Fruit fly (Drosophila melanogaster) whole organism, embryonic: ENCODE data around the gene CG7675.

Source experiments
- Ada2b ChIP-seq: fragments of 200-800 bp; sonication (Bioruptor generic); IDR thresholded peaks from 2 replicates; pipeline ENCODE4 v1.3.6; 2022; ENCODE audit warnings: missing biosample characterization, missing genetic modification characterization
- C15 ChIP-seq: fragments of 200-800 bp; sonication (Bioruptor generic); IDR thresholded peaks from 3 replicates; pipeline ENCODE4 v1.3.6; 2022; ENCODE audit warnings: missing biosample characterization, missing genetic modification characterization
- CG11093 ChIP-seq: fragments of 200-800 bp; sonication (Bioruptor generic); IDR thresholded peaks from 3 replicates; pipeline ENCODE4 v1.3.6; 2022; ENCODE audit warnings: missing biosample characterization, missing genetic modification characterization
- CG11398 ChIP-seq: fragments of 200-800 bp; sonication (Bioruptor generic); optimal IDR thresholded peaks from 2 replicates; lab custom pipeline; 2016; ENCODE audit warnings: missing biosample characterization, missing genetic modification characterization
- CG11456 ChIP-seq: fragments of 200-800 bp; sonication (Bioruptor generic); IDR thresholded peaks from 3 replicates; pipeline ENCODE4 v1.3.6; 2022; ENCODE audit warnings: missing biosample characterization, missing genetic modification characterization
- CG13123 ChIP-seq: fragments of 200-800 bp; sonication (Bioruptor generic); optimal IDR thresholded peaks from 2 replicates; lab custom pipeline; 2016; ENCODE audit warnings: missing biosample characterization, missing genetic modification characterization
- CG13624 ChIP-seq: fragments of 200-800 bp; sonication (Bioruptor generic); optimal IDR thresholded peaks from 2 replicates; lab custom pipeline; 2016; ENCODE audit warnings: missing biosample characterization, missing genetic modification characterization
- CG13775 ChIP-seq: fragments of 200-800 bp; sonication (Bioruptor generic); optimal IDR thresholded peaks from 3 replicates; lab custom pipeline; 2017; ENCODE audit warnings: missing biosample characterization, mild to moderate bottlenecking, missing genetic modification characterization
- CG14710 ChIP-seq: fragments of 200-800 bp; sonication (Bioruptor generic); optimal IDR thresholded peaks from 3 replicates; lab custom pipeline; 2019; ENCODE audit warnings: missing biosample characterization, mild to moderate bottlenecking, missing genetic modification characterization, moderate library complexity
- CG18476 ChIP-seq: fragments of 200-800 bp; sonication (Bioruptor generic); optimal IDR thresholded peaks from 2 replicates; lab custom pipeline; 2016; ENCODE audit warnings: missing biosample characterization, mild to moderate bottlenecking, missing genetic modification characterization
- CG32767 ChIP-seq: fragments of 200-800 bp; sonication (Bioruptor generic); IDR thresholded peaks from 2 replicates; pipeline ENCODE4 v1.3.6; 2022; ENCODE audit warnings: missing biosample characterization, missing genetic modification characterization
- CG3281 ChIP-seq: fragments of 200-800 bp; sonication (Bioruptor generic); optimal IDR thresholded peaks from 3 replicates; lab custom pipeline; 2017; ENCODE audit warnings: missing biosample characterization, mild to moderate bottlenecking, missing genetic modification characterization
- CG4730 ChIP-seq: fragments of 200-800 bp; sonication (Bioruptor generic); IDR thresholded peaks from 2 replicates; pipeline ENCODE4 v1.3.6; 2022; ENCODE audit warnings: missing biosample characterization, missing genetic modification characterization
- CG5180 ChIP-seq: fragments of 200-800 bp; sonication (Bioruptor generic); optimal IDR thresholded peaks from 3 replicates; lab custom pipeline; 2017; ENCODE audit warnings: missing biosample characterization, missing genetic modification characterization, mild to moderate bottlenecking, moderate library complexity, missing genetic modification reagents
- CG6254 ChIP-seq: fragments of 200-800 bp; sonication (Bioruptor generic); optimal IDR thresholded peaks from 3 replicates; lab custom pipeline; 2017; ENCODE audit warnings: mild to moderate bottlenecking, missing biosample characterization, missing genetic modification reagents, missing genetic modification characterization
- CG7357 ChIP-seq: fragments of 200-800 bp; sonication (Bioruptor generic); IDR thresholded peaks from 3 replicates; pipeline ENCODE4 v1.3.6; 2022; ENCODE audit warnings: missing biosample characterization, missing genetic modification characterization
- CHES-1-like ChIP-seq: fragments of 200-800 bp; sonication (Bioruptor generic); optimal IDR thresholded peaks from 2 replicates; lab custom pipeline; 2016; ENCODE audit warnings: missing biosample characterization, missing genetic modification characterization
- Dref ChIP-seq: fragments of 200-800 bp; sonication (Bioruptor generic); IDR thresholded peaks from 2 replicates; pipeline ENCODE4 v1.3.6; 2022; ENCODE audit warnings: missing biosample characterization, missing genetic modification characterization
- ERR ChIP-seq: fragments of 200-800 bp; sonication (Bioruptor generic); optimal IDR thresholded peaks from 2 replicates; lab custom pipeline; 2016; ENCODE audit warnings: missing biosample characterization, missing genetic modification characterization
- Elba2 ChIP-seq: fragments of 200-800 bp; sonication (Bioruptor generic); optimal IDR thresholded peaks from 3 replicates; lab custom pipeline; 2016; ENCODE audit warnings: missing biosample characterization, missing genetic modification characterization
- Hand ChIP-seq: fragments of 200-800 bp; sonication (Bioruptor generic); optimal IDR thresholded peaks from 2 replicates; lab custom pipeline; 2017; ENCODE audit warnings: mild to moderate bottlenecking, missing biosample characterization, missing genetic modification reagents, missing genetic modification characterization
- Hr39 ChIP-seq: fragments of >200 bp; optimal IDR thresholded peaks from 2 replicates; lab custom pipeline; 2017
- Med ChIP-seq: fragments of 200-800 bp; sonication (Bioruptor generic); peaks from one replicate; lab custom pipeline; 2016; ENCODE audit warnings: missing biosample characterization, missing genetic modification characterization, mild to moderate bottlenecking, inconsistent platforms, moderate library complexity
- Meics ChIP-seq: fragments of 200-800 bp; sonication (Bioruptor generic); optimal IDR thresholded peaks from 2 replicates; lab custom pipeline; 2017; ENCODE audit warnings: missing biosample characterization, mild to moderate bottlenecking, missing genetic modification characterization
- NFAT ChIP-seq: fragments of 200-800 bp; sonication (Bioruptor generic); IDR thresholded peaks from 2 replicates; pipeline ENCODE4 v1.3.6; 2022; ENCODE audit warnings: missing biosample characterization, missing genetic modification characterization
- Neu2 ChIP-seq: fragments of 200-800 bp; sonication (Bioruptor generic); optimal IDR thresholded peaks from 3 replicates; lab custom pipeline; 2016; ENCODE audit warnings: missing biosample characterization, missing genetic modification characterization, borderline replicate concordance
- Ravus ChIP-seq: fragments of 200-800 bp; sonication (Bioruptor generic); IDR thresholded peaks from 2 replicates; pipeline ENCODE4 v1.3.6; 2022; ENCODE audit warnings: missing biosample characterization, missing genetic modification characterization
- Side ChIP-seq: fragments of 200-800 bp; sonication (Bioruptor generic); optimal IDR thresholded peaks from 2 replicates; lab custom pipeline; 2016; ENCODE audit warnings: missing biosample characterization, missing genetic modification characterization
- Six4 ChIP-seq: fragments of 200-800 bp; sonication (Bioruptor generic); optimal IDR thresholded peaks from 2 replicates; lab custom pipeline; 2016; ENCODE audit warnings: missing biosample characterization, missing genetic modification characterization
- TFAM ChIP-seq: fragments of 200-800 bp; sonication (Bioruptor generic); optimal IDR thresholded peaks from 2 replicates; lab custom pipeline; 2017; ENCODE audit warnings: missing biosample characterization, missing genetic modification characterization, inconsistent platforms
- ac ChIP-seq: fragments of 200-800 bp; sonication (Bioruptor generic); optimal IDR thresholded peaks from 3 replicates; lab custom pipeline; 2017; ENCODE audit warnings: missing biosample characterization, mild to moderate bottlenecking, missing genetic modification characterization
- ash1 ChIP-seq: fragments of 200-800 bp; sonication (Bioruptor generic); optimal IDR thresholded peaks from 2 replicates; lab custom pipeline; 2018; ENCODE audit warnings: missing biosample characterization, mild to moderate bottlenecking, missing genetic modification characterization
- chm ChIP-seq: fragments of 200-800 bp; sonication (Bioruptor generic); IDR thresholded peaks from 2 replicates; pipeline ENCODE4 v1.3.6; 2022; ENCODE audit warnings: missing biosample characterization, missing genetic modification characterization
- crp ChIP-seq, 2 experiments: fragments of 200-800 bp; sonication (Bioruptor generic); optimal IDR thresholded peaks; 2 replicates in 1 of 2; 3 replicates in 1 of 2; lab custom pipeline; 2017; ENCODE audit warnings: missing biosample characterization in 2 of 2, missing genetic modification characterization in 2 of 2, mild to moderate bottlenecking in 1 of 2, moderate library complexity in 1 of 2
- dan ChIP-seq: fragments of 200-800 bp; sonication (Bioruptor generic); IDR thresholded peaks from 2 replicates; pipeline ENCODE4 v1.3.6; 2022; ENCODE audit warnings: missing biosample characterization, missing genetic modification characterization
- emc ChIP-seq: fragments of 200-800 bp; sonication (Bioruptor generic); optimal IDR thresholded peaks from 2 replicates; lab custom pipeline; 2016; ENCODE audit warnings: missing biosample characterization, missing genetic modification characterization
- ems ChIP-seq: fragments of 200-800 bp; sonication (Bioruptor generic); optimal IDR thresholded peaks from 3 replicates; lab custom pipeline; 2016; ENCODE audit warnings: missing biosample characterization, missing genetic modification characterization
- fd102C ChIP-seq: fragments of 200-800 bp; sonication (Bioruptor generic); optimal IDR thresholded peaks from 2 replicates; lab custom pipeline; 2018; ENCODE audit warnings: missing biosample characterization, mild to moderate bottlenecking, missing genetic modification characterization, moderate library complexity
- fu2 ChIP-seq: fragments of 200-800 bp; sonication (Bioruptor generic); optimal IDR thresholded peaks from 2 replicates; lab custom pipeline; 2016; ENCODE audit warnings: missing biosample characterization, missing genetic modification characterization
- gsb ChIP-seq: fragments of 200-800 bp; sonication (Bioruptor generic); IDR thresholded peaks from 2 replicates; pipeline ENCODE4 v1.3.6; 2022; ENCODE audit warnings: missing biosample characterization, missing genetic modification characterization
- ken ChIP-seq: fragments of 200-800 bp; sonication (Bioruptor generic); IDR thresholded peaks from 3 replicates; pipeline ENCODE4 v1.3.6; 2022; ENCODE audit warnings: missing biosample characterization, missing genetic modification characterization
- kni ChIP-seq: fragments of 200-800 bp; sonication (Bioruptor generic); optimal IDR thresholded peaks from 3 replicates; lab custom pipeline; 2017; ENCODE audit warnings: mild to moderate bottlenecking, missing biosample characterization, missing genetic modification reagents, missing genetic modification characterization
- nmo ChIP-seq: fragments of 200-800 bp; sonication (Bioruptor generic); optimal IDR thresholded peaks from 2 replicates; lab custom pipeline; 2018; ENCODE audit warnings: missing biosample characterization, mild to moderate bottlenecking, missing genetic modification characterization, moderate library complexity
- otp ChIP-seq: fragments of 200-800 bp; sonication (Bioruptor generic); IDR thresholded peaks from 3 replicates; pipeline ENCODE4, ENCODE4 v1.3.6; 2022; ENCODE audit warnings: missing biosample characterization, missing genetic modification characterization
- pb ChIP-seq: fragments of 200-800 bp; sonication (Bioruptor generic); optimal IDR thresholded peaks from 3 replicates; lab custom pipeline; 2016; ENCODE audit warnings: missing biosample characterization, missing genetic modification characterization
- pita ChIP-seq: fragments of 200-800 bp; sonication (Bioruptor generic); optimal IDR thresholded peaks from 2 replicates; lab custom pipeline; 2017; ENCODE audit warnings: missing biosample characterization, mild to moderate bottlenecking, missing genetic modification characterization
- sens-2 ChIP-seq: fragments of 200-800 bp; sonication (Bioruptor generic); IDR thresholded peaks from 2 replicates; pipeline ENCODE4 v1.3.6; 2022; ENCODE audit warnings: missing biosample characterization, missing genetic modification characterization
- sob ChIP-seq: fragments of 200-800 bp; sonication (Bioruptor generic); IDR thresholded peaks from 2 replicates; pipeline ENCODE4 v1.3.6; 2022; ENCODE audit warnings: missing biosample characterization, missing genetic modification characterization
- stwl ChIP-seq: fragments of 200-800 bp; sonication (Bioruptor generic); optimal IDR thresholded peaks from 3 replicates; lab custom pipeline; 2018; ENCODE audit warnings: missing biosample characterization, mild to moderate bottlenecking, missing genetic modification characterization, moderate library complexity
- twi ChIP-seq: fragments of 200-800 bp; optimal IDR thresholded peaks from 2 replicates; lab custom pipeline; 2019; ENCODE audit warnings: missing biosample characterization, mild to moderate bottlenecking, missing genetic modification characterization, moderate library complexity
- unpg ChIP-seq: fragments of 200-800 bp; sonication (Bioruptor generic); optimal IDR thresholded peaks from 3 replicates; lab custom pipeline; 2018; ENCODE audit warnings: missing biosample characterization, mild to moderate bottlenecking, missing genetic modification characterization, moderate library complexity

The CG7675 gene

dm6 chr3R:18365978-18366643 is 14.9 kb downstream of the CG7675 start, which contains the start of the genes WRNexo and Nup43 (continued):
- no peak for TF ChIP-seq pb
- peak; percentile 17; the same call in 1 of the 3 replicates for TF ChIP-seq CG11456 (GFP tag; lab: Robert Waterston, UW)
- TF ChIP-seq crp (GFP tag; optimal IDR thresholded peaks at IDR 0.05; lab: Kevin White, UChicago), result no peak
- peak; percentile 67 for TF ChIP-seq CG13775 (GFP tag; lab: Kevin White, UChicago)
- no peak for TF ChIP-seq chm (GFP tag; lab: Robert Waterston, UW)
- TF ChIP-seq ems (GFP tag; lab: Kevin White, UChicago), result peak; percentile 14
- peak; percentile 37 for TF ChIP-seq stwl
- TF ChIP-seq CHES-1-like (GFP tag; lab: Kevin White, UChicago), result peak; percentile 41
- TF ChIP-seq CG6254 (GFP tag; lab: Kevin White, UChicago), result no peak
- TF ChIP-seq CG32767 (GFP tag; lab: Robert Waterston, UW), result no peak
- TF ChIP-seq Hand (GFP tag; lab: Kevin White, UChicago), result no peak
- peak; percentile 46; the same call in 1 of the 2 replicates for TF ChIP-seq Ada2b (GFP tag; lab: Robert Waterston, UW)
- TF ChIP-seq TFAM, result no peak
- peak; percentile 37; the same call in 1 of the 2 replicates for TF ChIP-seq sob
- no peak for TF ChIP-seq Side (GFP tag; lab: Kevin White, UChicago)
- TF ChIP-seq ac (GFP tag; lab: Kevin White, UChicago), result no peak
- no peak for TF ChIP-seq sens-2 (GFP tag; lab: Robert Waterston, UW)
- peak; percentile 71 for TF ChIP-seq nmo (GFP tag; lab: Kevin White, UChicago)
- no peak for TF ChIP-seq CG3281 (GFP tag; lab: Kevin White, UChicago)
- no peak for TF ChIP-seq C15 (GFP tag; lab: Robert Waterston, UW)
- TF ChIP-seq gsb, result no peak
- no peak for TF ChIP-seq unpg (GFP tag; lab: Kevin White, UChicago)
- no peak for TF ChIP-seq CG18476 (GFP tag; lab: Kevin White, UChicago)
- peak; percentile 6 for TF ChIP-seq Six4
- peak; percentile 51 for TF ChIP-seq CG14710 (tag; lab: Kevin White, UChicago)
- no peak for TF ChIP-seq fd102C (GFP tag; lab: Kevin White, UChicago)
- TF ChIP-seq CG7357 (GFP tag; lab: Robert Waterston, UW), result 0 out of 3 replicates have a peak, but pooled peaks have one; percentile 23
- TF ChIP-seq Ravus (GFP tag; lab: Robert Waterston, UW), result no peak
- no peak for TF ChIP-seq CG11398 (GFP tag; lab: Kevin White, UChicago)
- no peak for TF ChIP-seq CG11093 (GFP tag; lab: Robert Waterston, UW)
- TF ChIP-seq CG5180 (GFP tag; lab: Kevin White, UChicago), result no peak
- no peak for TF ChIP-seq pita (GFP tag; lab: Kevin White, UChicago)
- no peak for TF ChIP-seq Neu2 (GFP tag; lab: Kevin White, UChicago)
- TF ChIP-seq CG13123 (GFP tag; lab: Kevin White, UChicago), result no peak
- TF ChIP-seq otp, result no peak
- no peak for TF ChIP-seq Hr39 (lab: Kevin White, UChicago)
- TF ChIP-seq Dref (GFP tag; lab: Robert Waterston, UW), result peak; percentile 50
- TF ChIP-seq kni (GFP tag; lab: Kevin White, UChicago), result no peak
- TF ChIP-seq CG4730 (GFP tag; lab: Robert Waterston, UW), result no peak
- TF ChIP-seq ash1 (GFP tag; lab: Kevin White, UChicago), result no peak
- no peak for TF ChIP-seq fu2 (GFP tag; lab: Kevin White, UChicago)
- TF ChIP-seq CG13624, result no peak
- TF ChIP-seq ken (GFP tag; lab: Robert Waterston, UW), result peak; percentile 52; the same call in 1 of the 3 replicates
- peak; percentile 16 for TF ChIP-seq Elba2 (GFP tag; lab: Kevin White, UChicago)
- TF ChIP-seq twi (tag; lab: Kevin White, UChicago), result no peak
- peak; percentile 79 for TF ChIP-seq Med (GFP tag; lab: Kevin White, UChicago)
- TF ChIP-seq dan (GFP tag; lab: Robert Waterston, UW), result no peak
- no peak for TF ChIP-seq ERR
- TF ChIP-seq NFAT (GFP tag; lab: Robert Waterston, UW), result 0 out of 2 replicates have a peak, but pooled peaks have one; percentile 40
- TF ChIP-seq Meics, result peak; percentile 42
- TF ChIP-seq emc (GFP tag; lab: Kevin White, UChicago), result no peak
